Fruit fly (Drosophila melanogaster): ENCODE data around the gene CG15260.

CG15260 gene

dm6 chr2L:15316410-15316809 lies 24.4 kb upstream of the CG15260 start:
- TF ChIP-seq CTCF (optimal IDR thresholded peaks at IDR 0.05) (no peak), CG8478 (optimal IDR thresholded peaks at IDR 0.05) (no peak)

dm6 chr2L:15314903-15315302 lies 22.9 kb upstream of the CG15260 start:
- no peak for TF ChIP-seq CTCF (optimal IDR thresholded peaks at IDR 0.05)
- TF ChIP-seq CG8478 (optimal IDR thresholded peaks at IDR 0.05) = no peak

dm6 chr2L:15306802-15307201 lies 14.8 kb upstream of the CG15260 start:
- peak in 1 of 2 experiments; percentile 22 for TF ChIP-seq CTCF (optimal IDR thresholded peaks at IDR 0.05)
- no peak for TF ChIP-seq CG8478 (optimal IDR thresholded peaks at IDR 0.05)

- TF ChIP-seq CTCF (optimal IDR thresholded peaks at IDR 0.05) (no peak), CG8478 (optimal IDR thresholded peaks at IDR 0.05) (no peak)
Measured at dm6 chr2L:15304359-15304758, 12.3 kb upstream of the CG15260 start.

- TF ChIP-seq CTCF (optimal IDR thresholded peaks at IDR 0.05) = no peak
- no peak for TF ChIP-seq CG8478 (optimal IDR thresholded peaks at IDR 0.05)
Measured at dm6 chr2L:15301841-15302240, 9.8 kb upstream of the CG15260 start.

- TF ChIP-seq CG8478 (optimal IDR thresholded peaks at IDR 0.05) (no peak), CTCF (optimal IDR thresholded peaks at IDR 0.05) (no peak)
Measured at dm6 chr2L:15297508-15297907, 5.5 kb upstream of the CG15260 start, which contains the start of gene CG15262. CG15262 (plus strand) TSS chr2L:15297808.

- no peak for TF ChIP-seq CTCF (optimal IDR thresholded peaks at IDR 0.05)
- no peak for TF ChIP-seq CG8478 (optimal IDR thresholded peaks at IDR 0.05)
Measured at dm6 chr2L:15284700-15285099, 7.3 kb downstream of the CG15260 start, which contains the start of gene CG15263. CG15263 (plus strand) TSS chr2L:15285000.

dm6 chr2L:15280975-15281374 lies 11.1 kb downstream of the CG15260 start:
- no peak for TF ChIP-seq CTCF (optimal IDR thresholded peaks at IDR 0.05)
- no peak for TF ChIP-seq CG8478 (optimal IDR thresholded peaks at IDR 0.05)

- TF ChIP-seq CTCF (optimal IDR thresholded peaks at IDR 0.05) (no peak), CG8478 (optimal IDR thresholded peaks at IDR 0.05) (no peak)
Measured at dm6 chr2L:15275794-15276193, 16.2 kb downstream of the CG15260 start.

dm6 chr2L:15274783-15275316 lies 17.2 kb downstream of the CG15260 start, which contains the start of gene UK114:
UK114 (minus strand) TSS chr2L:15275091.
- TF ChIP-seq CG8478 (optimal IDR thresholded peaks at IDR 0.05) (no peak), CTCF (optimal IDR thresholded peaks at IDR 0.05) (no peak)

dm6 chr2L:15274292-15274691 lies 17.7 kb downstream of the CG15260 start:
- TF ChIP-seq CG8478 (optimal IDR thresholded peaks at IDR 0.05) = no peak
- TF ChIP-seq CTCF (optimal IDR thresholded peaks at IDR 0.05) = no peak

- TF ChIP-seq CG8478 (optimal IDR thresholded peaks at IDR 0.05) (no peak), CTCF (optimal IDR thresholded peaks at IDR 0.05) (no peak)
Measured at dm6 chr2L:15273521-15274123, 18.4 kb downstream of the CG15260 start.

dm6 chr2L:15271757-15272589 lies 20.1 kb downstream of the CG15260 start, which contains the start of gene Cul3:
Cul3 (minus strand) TSS chr2L:15272024.
- TF ChIP-seq CTCF (optimal IDR thresholded peaks at IDR 0.05) (no peak), CG8478 (optimal IDR thresholded peaks at IDR 0.05) (no peak)

- TF ChIP-seq CG8478 (optimal IDR thresholded peaks at IDR 0.05) (no peak), CTCF (optimal IDR thresholded peaks at IDR 0.05) (no peak)
Measured at dm6 chr2L:15271336-15271735, 20.7 kb downstream of the CG15260 start.

- TF ChIP-seq CTCF (optimal IDR thresholded peaks at IDR 0.05) (no peak), CG8478 (optimal IDR thresholded peaks at IDR 0.05) (no peak)
Measured at dm6 chr2L:15264483-15264987, 27.5 kb downstream of the CG15260 start, which contains the start of gene yuri. yuri (minus strand) TSS chr2L:15264692.

All from S2 (cell line).